Worm (Caenorhabditis elegans): Measurements from ENCODE around the gene srb-18.

DNA sequence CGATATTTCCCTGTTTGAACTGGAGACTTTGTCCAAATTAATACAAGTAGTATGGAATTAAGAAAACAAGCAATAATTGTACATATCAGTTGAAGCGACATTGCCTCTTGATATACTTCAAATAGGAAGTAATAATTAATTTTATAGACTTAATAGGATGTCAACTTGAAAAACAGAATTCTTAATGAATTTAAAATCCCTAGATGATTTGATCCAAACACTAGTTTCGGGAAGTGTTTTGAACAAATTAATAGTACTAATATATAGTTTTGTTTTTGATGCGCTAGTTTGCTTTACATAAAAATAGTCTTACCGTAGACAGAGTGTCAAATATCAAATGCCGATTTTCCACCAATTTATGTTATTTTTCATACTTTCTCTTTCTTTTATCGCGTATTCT is 36.6 kb upstream of the srb-18 start, which contains the start of gene str-190:
- TF ChIP-seq ztf-11 (tag; optimal IDR thresholded peaks at IDR 0.05) (no peak), lin-13 (GFP tag; optimal IDR thresholded peaks at IDR 0.05) (no peak), ceh-82 (tag; optimal IDR thresholded peaks at IDR 0.05) (no peak), crh-2 (tag; optimal IDR thresholded peaks at IDR 0.05) (no peak), alr-1 (tag; optimal IDR thresholded peaks at IDR 0.05) (no peak), nhr-6 (tag; optimal IDR thresholded peaks at IDR 0.05) (no peak), ceh-16 (tag; optimal IDR thresholded peaks at IDR 0.05) (no peak), mdl-1 (tag; optimal IDR thresholded peaks at IDR 0.05) (no peak), lsy-2 (tag; optimal IDR thresholded peaks at IDR 0.05) (no peak), snpc-4 (tag; optimal IDR thresholded peaks at IDR 0.05) (no peak)

Measured in whole organism, L2 larva.